Fruit fly (Drosophila melanogaster): ENCODE measurements around the gene SA1.

The SA1 gene

dm6 chr2L:6922091-6922753, 28.0 kb upstream of the SA1 start (continued):
- TF ChIP-seq CG11695 (GFP tag; IDR thresholded peaks at IDR 0.05), result peak; percentile 76
- peak; percentile 26 for TF ChIP-seq CG13296 (GFP tag; optimal IDR thresholded peaks at IDR 0.05)
- no peak for TF ChIP-seq CG14667 (GFP tag; IDR thresholded peaks at IDR 0.05)
- TF ChIP-seq CG4707 (GFP tag; optimal IDR thresholded peaks at IDR 0.05), result no peak
- TF ChIP-seq Trl (optimal IDR thresholded peaks at IDR 0.05), result peak in 1 of 2 experiments; percentile 31
- peak; percentile 72 for TF ChIP-seq Trl (GFP tag; optimal IDR thresholded peaks at IDR 0.05)
- TF ChIP-seq CG13123 (GFP tag; optimal IDR thresholded peaks at IDR 0.05), result peak; percentile 19
- no peak for TF ChIP-seq ham (GFP tag; IDR thresholded peaks at IDR 0.05)
- no peak for TF ChIP-seq CG7963 (GFP tag; IDR thresholded peaks at IDR 0.05; ENCODE audit: partially characterized antibody)
- no peak for TF ChIP-seq run (tag; optimal IDR thresholded peaks at IDR 0.05)
- TF ChIP-seq CG6791 (GFP tag; IDR thresholded peaks at IDR 0.05; ENCODE audit: partially characterized antibody), result no peak
- no peak for TF ChIP-seq Lim3 (GFP tag; IDR thresholded peaks at IDR 0.05)
- TF ChIP-seq ERR (GFP tag; optimal IDR thresholded peaks at IDR 0.05), result no peak
- peak; percentile 61 for TF ChIP-seq gcm (GFP tag; optimal IDR thresholded peaks at IDR 0.05)
- peak; percentile 70 for TF ChIP-seq zen (tag; optimal IDR thresholded peaks at IDR 0.05)
- TF ChIP-seq jing (GFP tag; optimal IDR thresholded peaks at IDR 0.05), result no peak
- TF ChIP-seq pita (GFP tag; optimal IDR thresholded peaks at IDR 0.05), result no peak
- TF ChIP-seq gce (GFP tag; IDR thresholded peaks at IDR 0.05), result no peak
- TF ChIP-seq CG5180 (GFP tag; optimal IDR thresholded peaks at IDR 0.05), result no peak
- peak; percentile 43 for TF ChIP-seq repo (GFP tag; optimal IDR thresholded peaks at IDR 0.05)
- peak; percentile 62 for TF ChIP-seq CG13624 (GFP tag; optimal IDR thresholded peaks at IDR 0.05)
- no peak; the same call in 1 of the 2 replicates for TF ChIP-seq wdn (GFP tag; IDR thresholded peaks at IDR 0.05)
- peak; percentile 49 for TF ChIP-seq nom (GFP tag; optimal IDR thresholded peaks at IDR 0.05)
- no peak for TF ChIP-seq CG8281 (tag; optimal IDR thresholded peaks at IDR 0.05)
- no peak; the same call in 2 of the 3 replicates for TF ChIP-seq B-H1 (GFP tag; IDR thresholded peaks at IDR 0.05)
- TF ChIP-seq odd (GFP tag; optimal IDR thresholded peaks at IDR 0.05), result peak; percentile 13
- TF ChIP-seq CG14860 (GFP tag; IDR thresholded peaks at IDR 0.05; ENCODE audit: partially characterized antibody), result no peak
- TF ChIP-seq E2f1 (GFP tag; IDR thresholded peaks at IDR 0.05), result peak; percentile 53; the same call in 1 of the 2 replicates
- TF ChIP-seq Nf-YA (GFP tag; IDR thresholded peaks at IDR 0.05), result 0 out of 2 replicates have a peak, but pooled peaks have one; percentile 29
- peak; percentile 54 for TF ChIP-seq CG7786 (GFP tag; optimal IDR thresholded peaks at IDR 0.05)
- peak; percentile 71 for TF ChIP-seq lilli (GFP tag; optimal IDR thresholded peaks at IDR 0.05)
- TF ChIP-seq Atf-2 (GFP tag; optimal IDR thresholded peaks at IDR 0.05), result peak; percentile 64
- TF ChIP-seq row (GFP tag; IDR thresholded peaks at IDR 0.05), result peak; percentile 75; the same call in 2 of the 3 replicates
- peak; percentile 45 for TF ChIP-seq vfl (GFP tag; optimal IDR thresholded peaks at IDR 0.05)
- peak; percentile 66 for TF ChIP-seq fd96Cb (tag; optimal IDR thresholded peaks at IDR 0.05)
- no peak for TF ChIP-seq crol (GFP tag; IDR thresholded peaks at IDR 0.05)
- no peak for TF ChIP-seq CG3847 (GFP tag; IDR thresholded peaks at IDR 0.05)
- no peak for TF ChIP-seq tna (GFP tag; IDR thresholded peaks at IDR 0.05; ENCODE audit: partially characterized antibody)
- TF ChIP-seq Usf (GFP tag; optimal IDR thresholded peaks at IDR 0.05), result peak; percentile 8
- peak; percentile 33 for TF ChIP-seq luna (GFP tag; optimal IDR thresholded peaks at IDR 0.05)
- no peak for TF ChIP-seq Vsx1 (GFP tag; optimal IDR thresholded peaks at IDR 0.05)
- no peak for TF ChIP-seq H15 (GFP tag; IDR thresholded peaks at IDR 0.05)
- TF ChIP-seq dm (GFP tag; optimal IDR thresholded peaks at IDR 0.05), result peak; percentile 23
- TF ChIP-seq eyg (GFP tag; optimal IDR thresholded peaks at IDR 0.05), result no peak
- TF ChIP-seq CG1603 (tag; optimal IDR thresholded peaks at IDR 0.05), result peak; percentile 81
- peak; percentile 74 for TF ChIP-seq ind (GFP tag; optimal IDR thresholded peaks at IDR 0.05)
- no peak for TF ChIP-seq ab (GFP tag; optimal IDR thresholded peaks at IDR 0.05)
- peak; percentile 20 for TF ChIP-seq nau (GFP tag; optimal IDR thresholded peaks at IDR 0.05)
- peak; percentile 89 for TF ChIP-seq CG17328 (GFP tag; IDR thresholded peaks at IDR 0.05)
- peak; percentile 69 for TF ChIP-seq CG11398 (GFP tag; optimal IDR thresholded peaks at IDR 0.05)
- peak; percentile 31 for TF ChIP-seq CG8089 (GFP tag; optimal IDR thresholded peaks at IDR 0.05)

All from whole organism, embryonic.